Worm (Caenorhabditis elegans): Measurements from ENCODE around the gene B0546.5.

DNA sequence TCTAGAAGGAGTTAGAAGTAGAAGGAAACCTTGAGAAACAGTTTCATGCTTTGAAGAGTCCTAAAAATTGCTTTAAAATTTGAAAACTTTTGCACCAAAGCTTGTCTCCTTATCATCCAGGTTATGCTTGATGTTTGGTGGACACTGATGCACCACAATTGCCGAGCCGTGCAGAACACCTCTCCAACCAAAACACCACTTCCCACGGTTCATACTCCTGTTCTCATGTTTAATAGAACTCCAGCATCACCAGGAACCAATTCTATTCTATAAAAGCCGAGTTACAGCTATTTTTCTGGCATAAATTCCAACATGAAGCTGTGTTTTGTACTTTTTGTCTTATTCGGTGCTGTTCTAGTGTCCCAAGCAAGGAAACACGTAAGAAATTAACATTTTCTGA lies 48.7 kb downstream of the B0546.5 start, which contains the start of gene F42A6.2:
- TF ChIP-seq unc-39 (tag; optimal IDR thresholded peaks at IDR 0.05) = no peak
- no peak for TF ChIP-seq mml-1 (tag; optimal IDR thresholded peaks at IDR 0.05)

Measured in whole organism, L3 larva.